Fruit fly (Drosophila melanogaster) Kc167 (cell line): ENCODE results near the gene CG13833.

Source experiments
- Myc ChIP-seq: fragments of >200 bp; optimal IDR thresholded peaks from 2 replicates; lab custom pipeline; 2017; ENCODE audit warnings: missing external identifiers
- Sin3A ChIP-seq: fragments of >200 bp; optimal IDR thresholded peaks from 2 replicates; lab custom pipeline; 2018; ENCODE audit warnings: missing external identifiers
- h ChIP-seq: fragments of >200 bp; optimal IDR thresholded peaks from 3 replicates; lab custom pipeline; 2018; ENCODE audit warnings: missing external identifiers
- insv ChIP-seq: fragments of >200 bp; optimal IDR thresholded peaks from 3 replicates; lab custom pipeline; 2018; ENCODE audit warnings: missing external identifiers
- psq ChIP-seq: fragments of >200 bp; optimal IDR thresholded peaks from 2 replicates; lab custom pipeline; 2017; ENCODE audit warnings: missing external identifiers
- ttk ChIP-seq: sonication (Bioruptor generic); optimal IDR thresholded peaks from 2 replicates; lab custom pipeline; 2017; ENCODE audit warnings: missing external identifiers

The CG13833 gene

DNA sequence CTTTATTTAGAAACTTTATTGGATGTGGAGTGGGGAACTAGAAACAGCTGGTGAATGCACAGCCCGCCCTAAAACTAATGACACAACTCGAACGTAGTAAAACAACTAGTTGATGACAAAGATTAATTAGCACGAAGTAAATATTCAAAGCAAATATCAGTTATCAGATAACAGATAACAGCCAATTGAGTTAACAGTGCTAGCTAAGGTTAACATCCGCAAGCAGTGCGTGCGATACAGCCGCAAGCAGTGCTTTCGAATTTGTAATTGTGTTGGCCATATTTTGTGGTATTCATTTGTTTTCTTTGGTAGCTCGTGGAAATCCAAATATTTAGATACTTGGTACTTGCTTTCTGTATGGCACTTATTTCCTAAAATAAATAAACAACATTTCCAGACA is 21.9 kb downstream of the CG13833 start:
- TF ChIP-seq ttk (lab: Kevin White, UChicago) (no peak), psq (no peak), Sin3A (lab: Kevin White, UChicago) (no peak), h (no peak), Myc (lab: Kevin White, UChicago) (no peak)

dm6 chr3R:23012017-23012416 is 23.3 kb downstream of the CG13833 start, which contains the start of gene CG6688:
TSS of gene CG6688 (plus strand) at chr3R:23012412.
- TF ChIP-seq h (no peak), Myc (lab: Kevin White, UChicago) (no peak), Sin3A (lab: Kevin White, UChicago) (no peak), ttk (lab: Kevin White, UChicago) (no peak)

DNA sequence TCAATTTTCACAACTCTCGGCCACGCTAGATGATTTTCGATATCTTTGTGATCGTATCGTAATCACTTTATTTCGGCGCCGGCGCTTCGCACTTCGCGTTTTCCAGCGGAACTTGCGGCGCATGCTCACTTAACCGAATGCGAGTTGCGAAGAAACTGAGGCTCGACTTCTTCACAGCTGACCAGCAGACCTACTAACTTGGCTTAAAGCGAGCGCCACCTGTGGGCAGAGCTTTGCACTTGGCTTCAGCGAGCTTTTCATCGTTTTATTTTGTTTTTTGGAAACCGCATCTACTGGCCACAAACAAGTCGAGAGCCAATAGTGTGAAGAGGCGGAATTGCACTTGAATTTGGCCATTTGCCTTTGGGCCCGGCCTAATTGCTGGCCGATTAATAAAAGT is 25.0 kb downstream of the CG13833 start, which contains the start of gene CG34375:
TSS of gene CG34375 (minus strand) at position 157 of the 400 bp plus-strand sequence.
- TF ChIP-seq Myc (lab: Kevin White, UChicago) (no peak), ttk (lab: Kevin White, UChicago) (no peak), psq (no peak), h (no peak), Sin3A (lab: Kevin White, UChicago) (no peak), insv (lab: Kevin White, UChicago) (no peak)

DNA sequence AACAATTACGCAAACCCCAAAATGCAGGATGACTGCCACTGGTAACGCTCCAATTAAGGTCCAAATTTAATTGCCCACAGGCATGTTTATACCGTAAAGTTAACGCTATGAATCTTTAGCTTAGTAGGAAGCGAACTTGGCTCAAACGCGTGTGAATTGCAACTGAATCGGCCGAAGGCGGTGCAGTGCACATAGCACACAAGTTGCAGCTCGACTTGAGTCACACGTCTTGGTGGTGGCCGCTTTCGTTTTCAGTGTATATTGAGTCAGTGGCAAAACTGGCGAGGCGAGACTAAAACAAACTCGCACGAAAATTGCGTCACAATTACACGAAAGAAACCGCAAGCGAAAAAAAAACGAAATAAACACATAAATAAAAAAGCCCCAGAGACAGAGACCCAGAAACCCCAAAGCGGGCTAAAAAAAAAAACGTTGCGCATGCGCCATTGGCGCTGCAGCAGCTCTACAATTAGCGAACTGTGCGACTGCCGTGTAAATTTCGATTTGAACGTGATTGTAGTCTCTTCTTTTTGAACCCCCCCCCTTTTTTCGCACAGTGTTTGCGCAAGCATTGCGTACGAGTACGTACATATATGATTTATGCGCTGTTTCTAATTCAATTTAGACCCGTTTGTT is 25.8 kb downstream of the CG13833 start:
- TF ChIP-seq ttk (lab: Kevin White, UChicago) (no peak), psq (no peak), h (no peak), insv (lab: Kevin White, UChicago) (no peak), Myc (lab: Kevin White, UChicago) (no peak)

DNA sequence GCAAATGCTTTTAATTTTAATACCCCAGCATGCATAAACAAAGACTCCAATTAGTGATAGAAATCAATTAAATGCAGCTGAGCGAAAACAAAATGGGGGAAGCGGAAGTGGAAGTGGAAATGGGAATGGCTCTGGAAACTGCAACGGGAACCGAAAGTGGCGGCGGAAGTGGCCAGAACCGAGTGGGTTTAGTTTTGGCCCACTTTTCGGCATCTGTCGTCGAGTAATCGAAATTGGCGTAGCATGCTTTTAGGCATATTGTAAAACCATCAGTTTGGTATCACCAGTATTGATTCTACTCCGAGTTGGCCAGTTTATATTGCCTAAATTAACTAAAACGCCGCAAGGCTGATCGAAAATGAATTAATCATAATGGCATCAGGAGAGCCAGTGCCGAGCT is 31.2 kb downstream of the CG13833 start:
- TF ChIP-seq Myc (lab: Kevin White, UChicago), result no peak
- no peak for TF ChIP-seq h
- TF ChIP-seq psq, result no peak
- TF ChIP-seq ttk (lab: Kevin White, UChicago), result no peak
- no peak for TF ChIP-seq insv (lab: Kevin White, UChicago)
- no peak for TF ChIP-seq Sin3A (lab: Kevin White, UChicago)

DNA sequence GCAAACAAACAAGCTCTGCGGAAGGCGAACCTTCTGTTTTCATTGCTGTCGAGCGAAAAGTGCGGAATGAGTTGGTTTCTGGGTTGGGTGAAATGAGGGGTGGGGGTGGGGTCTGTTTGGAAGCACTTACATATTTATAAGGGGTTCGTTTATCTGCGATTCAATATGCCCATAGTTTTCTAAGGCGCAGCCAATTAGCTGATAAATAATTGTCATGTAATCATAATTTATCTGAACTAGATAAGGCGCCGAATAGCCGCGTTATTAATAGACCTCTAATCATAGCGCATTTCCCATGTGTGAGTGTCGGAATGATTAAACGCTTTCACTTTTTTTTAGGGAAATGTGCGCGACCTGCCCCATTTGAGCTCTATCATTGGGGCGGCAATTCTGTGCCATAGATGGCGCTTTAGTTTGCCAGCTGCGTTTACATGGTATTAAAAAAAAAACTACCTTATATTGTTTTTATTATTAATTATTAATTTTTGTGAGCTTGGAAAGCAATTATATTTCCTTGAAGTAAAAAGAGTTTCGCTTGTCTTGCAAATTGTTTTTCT is 36.7 kb downstream of the CG13833 start:
- TF ChIP-seq psq (no peak), Myc (lab: Kevin White, UChicago) (no peak), h (no peak), insv (lab: Kevin White, UChicago) (no peak), Sin3A (lab: Kevin White, UChicago) (no peak), ttk (lab: Kevin White, UChicago) (no peak)

DNA sequence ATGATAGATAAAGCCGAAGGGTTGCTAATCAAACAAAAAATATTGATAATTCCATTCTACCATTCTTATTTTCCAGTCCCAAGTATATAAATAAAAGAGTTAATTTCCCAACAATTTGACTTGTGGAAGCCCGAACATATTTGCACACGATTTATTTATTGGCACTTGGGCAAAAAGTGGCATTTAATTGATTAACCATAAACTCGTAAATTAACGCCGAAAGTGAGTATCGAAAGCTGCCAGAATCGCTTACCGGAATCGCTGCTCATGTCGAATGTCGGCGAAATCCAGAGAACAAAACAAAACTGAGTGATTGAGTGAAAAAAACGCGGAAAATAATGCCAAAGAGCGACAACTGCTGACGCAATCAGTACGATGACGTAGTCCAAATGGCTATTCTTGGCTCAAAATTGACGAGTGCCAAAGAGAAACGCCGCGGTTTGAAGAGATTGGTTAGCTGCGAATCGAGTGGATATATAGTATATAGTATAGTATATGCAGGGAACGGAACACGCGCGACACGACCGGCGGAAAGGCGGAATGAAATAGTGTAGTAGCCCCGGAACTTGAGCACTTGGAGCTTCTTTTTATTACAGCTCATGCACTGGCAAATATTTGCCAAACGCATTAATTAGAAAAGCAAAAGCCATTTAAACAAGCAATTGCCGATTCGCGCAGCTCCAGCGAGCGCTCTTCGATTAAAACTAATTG is 37.3 kb downstream of the CG13833 start, which contains the start of gene Nha2:
TSS of gene Nha2 (minus strand) at position 617 of the 711 bp plus-strand sequence.
- TF ChIP-seq ttk (lab: Kevin White, UChicago) (no peak), Myc (lab: Kevin White, UChicago) (no peak), h (no peak), Sin3A (lab: Kevin White, UChicago) (no peak), psq (no peak), insv (lab: Kevin White, UChicago) (no peak)

dm6 chr3R:22988995-22989394 is 46.4 kb downstream of the CG13833 start, which contains the start of gene Or94b:
TSS of gene Or94b (plus strand) at chr3R:22989295.
- no peak for TF ChIP-seq ttk (lab: Kevin White, UChicago)
- TF ChIP-seq Myc (lab: Kevin White, UChicago), result no peak
- TF ChIP-seq insv (lab: Kevin White, UChicago), result no peak
- TF ChIP-seq Sin3A (lab: Kevin White, UChicago), result no peak
- TF ChIP-seq psq, result no peak
- no peak for TF ChIP-seq h

- no peak for TF ChIP-seq ttk (lab: Kevin White, UChicago)
- TF ChIP-seq insv (lab: Kevin White, UChicago), result no peak
- no peak for TF ChIP-seq Sin3A (lab: Kevin White, UChicago)
- no peak for TF ChIP-seq Myc (lab: Kevin White, UChicago)
- TF ChIP-seq h, result no peak
- no peak for TF ChIP-seq psq
These were observed 48.4 kb downstream of the CG13833 start, which contains the start of gene Or94a for dm6 chr3R:22986981-22987380. TSS of gene Or94a (plus strand) at chr3R:22987281.
